Fruit fly (Drosophila melanogaster): Measurements from ENCODE around the gene Unc-76.
A peak's percentile ranks its signal among the peaks of the same experiment; 100 is the strongest.

Unc-76 gene

DNA sequence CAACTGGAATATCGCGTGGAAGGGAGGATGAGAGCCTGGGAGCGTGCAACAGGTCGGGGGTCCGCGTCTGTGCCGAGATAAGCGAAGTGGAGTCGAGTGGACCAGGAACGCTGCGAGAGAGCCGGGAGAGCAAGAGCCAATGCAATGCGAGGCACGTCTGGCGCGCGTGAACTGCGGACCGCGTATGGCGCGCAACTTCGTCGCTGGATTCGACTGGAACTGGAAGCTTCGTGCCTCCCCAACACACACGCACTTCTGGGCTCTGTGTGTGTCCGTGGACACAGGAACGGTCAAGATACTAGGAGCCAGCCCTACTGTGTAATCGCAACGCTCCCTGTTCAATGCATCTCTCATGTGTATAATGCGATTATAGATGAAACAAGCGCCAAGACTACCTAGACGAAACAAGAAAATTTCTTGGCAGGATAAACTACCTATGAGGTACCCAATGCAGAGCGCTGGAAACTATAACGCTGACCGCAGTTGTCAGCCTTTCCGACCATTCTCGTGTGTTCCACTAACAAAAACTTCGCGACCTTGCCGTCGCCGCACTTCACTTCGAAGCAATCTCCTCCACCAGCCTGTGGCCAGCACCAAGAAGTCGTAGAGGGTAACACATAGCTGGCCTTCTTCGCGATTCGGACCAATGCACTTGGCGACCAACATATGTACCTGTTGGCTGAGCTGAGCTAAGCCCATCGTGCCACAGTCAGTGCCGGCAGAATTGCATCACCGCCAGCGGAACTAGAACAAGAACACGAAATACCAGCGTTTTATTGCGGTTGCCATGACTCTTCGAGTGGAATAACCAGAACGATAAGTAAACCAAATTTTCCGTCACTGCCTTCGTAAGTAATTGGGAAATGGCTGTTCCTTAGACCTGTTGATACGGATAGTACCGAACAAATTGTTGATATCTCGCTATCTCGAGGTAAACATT, 8.3 kb upstream of the Unc-76 start, which contains the start of gene Rtca (continued):
- peak; percentile 4 for TF ChIP-seq CG15601 (tag; optimal IDR thresholded peaks at IDR 0.05)
- TF ChIP-seq CG17612 (GFP tag; IDR thresholded peaks at IDR 0.05) = no peak
- TF ChIP-seq CG6813 (GFP tag; optimal IDR thresholded peaks at IDR 0.05) = peak; percentile 67
- peak; percentile 51 for TF ChIP-seq CG16863 (GFP tag; optimal IDR thresholded peaks at IDR 0.05)
- no peak for TF ChIP-seq oc (tag; optimal IDR thresholded peaks at IDR 0.05)
- no peak for TF ChIP-seq ab (GFP tag; optimal IDR thresholded peaks at IDR 0.05)
- TF ChIP-seq lilli (GFP tag; optimal IDR thresholded peaks at IDR 0.05) = peak; percentile 72
- TF ChIP-seq maf-S (GFP tag; optimal IDR thresholded peaks at IDR 0.05) = peak; percentile 66
- TF ChIP-seq slou (GFP tag; optimal IDR thresholded peaks at IDR 0.05) = no peak
- peak; percentile 59 for TF ChIP-seq CG12071 (GFP tag; optimal IDR thresholded peaks at IDR 0.05)
- TF ChIP-seq grau (tag; optimal IDR thresholded peaks at IDR 0.05) = peak; percentile 79
- peak; percentile 14 for TF ChIP-seq CG4617 (GFP tag; optimal IDR thresholded peaks at IDR 0.05; ENCODE audit: borderline replicate concordance)
- TF ChIP-seq CG12744 (GFP tag; optimal IDR thresholded peaks at IDR 0.05) = peak; percentile 37
- TF ChIP-seq ro (GFP tag; IDR thresholded peaks at IDR 0.05) = 0 out of 2 replicates have a peak, but pooled peaks have one; percentile 11
- TF ChIP-seq CG8089 (GFP tag; optimal IDR thresholded peaks at IDR 0.05) = peak; percentile 11
- TF ChIP-seq dmrt11E (tag; optimal IDR thresholded peaks at IDR 0.05) = peak; percentile 16
- TF ChIP-seq zen2 (GFP tag; IDR thresholded peaks at IDR 0.05; ENCODE audit: partially characterized antibody) = no peak
- peak; percentile 35 for TF ChIP-seq Mad (GFP tag; optimal IDR thresholded peaks at IDR 0.05)
- no peak for TF ChIP-seq Dref (GFP tag; IDR thresholded peaks at IDR 0.05)
- 0 out of 2 replicates have a peak, but pooled peaks have one; percentile 37 for TF ChIP-seq ssp (GFP tag; IDR thresholded peaks at IDR 0.05)
- peak; percentile 54 for TF ChIP-seq zfh2 (GFP tag; optimal IDR thresholded peaks at IDR 0.05)
- TF ChIP-seq CG6689 (GFP tag; IDR thresholded peaks at IDR 0.05) = peak; percentile 71
- TF ChIP-seq al (GFP tag; IDR thresholded peaks at IDR 0.05) = peak; percentile 42; the same call in 1 of the 2 replicates
- TF ChIP-seq CG15479 (GFP tag; optimal IDR thresholded peaks at IDR 0.05) = peak; percentile 10
- peak; percentile 92 for TF ChIP-seq Deaf1 (tag; optimal IDR thresholded peaks at IDR 0.05)
- no peak for TF ChIP-seq dan (GFP tag; IDR thresholded peaks at IDR 0.05)
- TF ChIP-seq sisA (GFP tag; IDR thresholded peaks at IDR 0.05) = peak; percentile 65
- TF ChIP-seq p53 (GFP tag; optimal IDR thresholded peaks at IDR 0.05) = peak; percentile 7
- TF ChIP-seq CG43689 (GFP tag; IDR thresholded peaks at IDR 0.05) = peak; percentile 51; the same call in 1 of the 2 replicates
- peak; percentile 18 for TF ChIP-seq Usf (GFP tag; optimal IDR thresholded peaks at IDR 0.05)
- peak; percentile 15 for TF ChIP-seq emc (GFP tag; optimal IDR thresholded peaks at IDR 0.05)
- peak; percentile 39 for TF ChIP-seq CG3407 (GFP tag; optimal IDR thresholded peaks at IDR 0.05)
- peak; percentile 43 for TF ChIP-seq schlank (tag; optimal IDR thresholded peaks at IDR 0.05)
- peak in 1 of 2 experiments; percentile 38 for TF ChIP-seq Eip74EF (GFP tag; optimal IDR thresholded peaks at IDR 0.05)
- peak; percentile 78 for TF ChIP-seq vvl (GFP tag; IDR thresholded peaks at IDR 0.05)
- TF ChIP-seq Hr78 (GFP tag; optimal IDR thresholded peaks at IDR 0.05) = no peak
- TF ChIP-seq crol (GFP tag; IDR thresholded peaks at IDR 0.05) = no peak
- peak; percentile 62 for TF ChIP-seq CG8924 (tag; optimal IDR thresholded peaks at IDR 0.05)
- peak; percentile 27 for TF ChIP-seq HmgD (GFP tag; optimal IDR thresholded peaks at IDR 0.05)
- peak; percentile 30 for TF ChIP-seq CG10147 (GFP tag; optimal IDR thresholded peaks at IDR 0.05)
- no peak for TF ChIP-seq HLH4C (GFP tag; IDR thresholded peaks at IDR 0.05; ENCODE audit: partially characterized antibody)
- TF ChIP-seq B-H2 (GFP tag; optimal IDR thresholded peaks at IDR 0.05) = no peak
- no peak for TF ChIP-seq eve (GFP tag; optimal IDR thresholded peaks at IDR 0.05)
- no peak for TF ChIP-seq Dfd (GFP tag; optimal IDR thresholded peaks at IDR 0.05)
- peak; percentile 59 for TF ChIP-seq CG8944 (GFP tag; optimal IDR thresholded peaks at IDR 0.05)
- peak; percentile 71 for TF ChIP-seq HmgZ (tag; optimal IDR thresholded peaks at IDR 0.05)
- peak; percentile 60; the same call in 1 of the 3 replicates for TF ChIP-seq Dbx (GFP tag; IDR thresholded peaks at IDR 0.05)
- peak; percentile 54 for TF ChIP-seq odd (GFP tag; optimal IDR thresholded peaks at IDR 0.05)
